Worm (Caenorhabditis elegans): ENCODE data around the gene his-59.

DNA sequence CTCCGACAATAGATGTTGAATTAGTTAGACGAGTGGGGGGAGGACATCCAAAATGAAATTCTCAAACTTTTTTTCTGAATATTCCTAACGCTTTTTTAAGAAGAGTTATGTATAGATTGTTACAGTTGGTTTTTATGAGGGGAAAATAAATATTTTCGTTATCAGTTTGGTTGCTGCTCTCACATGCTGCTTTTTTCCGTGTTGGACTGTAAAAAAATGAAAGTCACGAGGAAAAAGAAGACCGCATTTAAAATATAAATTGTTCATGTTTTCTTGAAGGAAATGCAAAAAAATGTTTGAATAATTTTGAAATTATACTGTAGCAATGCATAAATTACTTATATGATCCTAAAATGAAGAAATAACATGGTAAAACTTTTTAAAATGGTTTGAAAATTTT, 32.8 kb downstream of the his-59 start:
- TF ChIP-seq ceh-39 (tag; optimal IDR thresholded peaks at IDR 0.05) (no peak), unc-39 (tag; optimal IDR thresholded peaks at IDR 0.05) (no peak), snpc-4 (tag; optimal IDR thresholded peaks at IDR 0.05) (no peak), ces-1 (GFP tag; optimal IDR thresholded peaks at IDR 0.05) (no peak)

Measured in whole organism, mixed stage, embryonic.